Worm (Caenorhabditis elegans) whole organism, young adult: ENCODE measurements around the gene knl-3.

Source experiments
- F23B12.7 ChIP-seq: sonication (generic microtip); optimal IDR thresholded peaks from 2 replicates; lab custom pipeline; 2017; ENCODE audit warnings: missing genetic modification characterization, mild to moderate bottlenecking, missing compliant biosample characterization, antibody characterized with exemption, moderate library complexity; ENCODE audit not compliant: insufficient read depth
- F33H1.4 ChIP-seq: fragments of 200-800 bp; sonication (Bioruptor generic); IDR thresholded peaks from 2 replicates; pipeline ENCODE4 v1.3.6; 2022; ENCODE audit warnings: missing genetic modification reagents, missing genetic modification characterization, missing compliant biosample characterization
- F57A8.1 ChIP-seq: fragments of 200-800 bp; sonication (Bioruptor generic); optimal IDR thresholded peaks from 2 replicates; lab custom pipeline; 2018; ENCODE audit warnings: mild to moderate bottlenecking, missing genetic modification characterization, moderate library complexity, missing compliant biosample characterization
- Y56A3A.18 ChIP-seq: fragments of 200-800 bp; sonication (Bioruptor generic); IDR thresholded peaks from 2 replicates; pipeline ENCODE4 v1.3.6; 2022; ENCODE audit warnings: missing genetic modification reagents, missing genetic modification characterization, missing compliant biosample characterization
- akir-1 ChIP-seq: fragments of 200-800 bp; sonication (Bioruptor generic); optimal IDR thresholded peaks from 2 replicates; lab custom pipeline; 2018; ENCODE audit warnings: mild to moderate bottlenecking, missing genetic modification characterization, moderate library complexity, missing compliant biosample characterization
- aptf-2 ChIP-seq: fragments of 200-800 bp; sonication (Bioruptor generic); conservative IDR thresholded peaks from 2 replicates; pipeline ENCODE4 v1.3.6; 2022; ENCODE audit warnings: missing genetic modification reagents, missing genetic modification characterization, missing compliant biosample characterization
- cebp-1 ChIP-seq, 2 experiments: fragments of 200-800 bp in 1 of 2; sonication (Bioruptor generic) in 1 of 2; sonication (generic microtip) in 1 of 2; IDR thresholded peaks in 1 of 2; optimal IDR thresholded peaks in 1 of 2; 2 replicates each; pipeline versions ENCODE4 v1.3.6 to Lab custom; 2017 to 2022; ENCODE audit warnings: missing compliant biosample characterization in 2 of 2, missing genetic modification characterization in 2 of 2, mild to moderate bottlenecking in 1 of 2, missing genetic modification reagents in 1 of 2, moderate library complexity in 1 of 2
- ceh-100 ChIP-seq: fragments of 200-800 bp; sonication (Bioruptor generic); IDR thresholded peaks from 2 replicates; pipeline ENCODE4 v1.3.6; 2022; ENCODE audit warnings: missing genetic modification reagents, missing genetic modification characterization, missing compliant biosample characterization
- ceh-27 ChIP-seq: fragments of 200-800 bp; sonication (Bioruptor generic); optimal IDR thresholded peaks from 2 replicates; lab custom pipeline; 2018; ENCODE audit warnings: mild to moderate bottlenecking, missing genetic modification characterization, moderate library complexity, missing compliant biosample characterization
- ceh-40 ChIP-seq: fragments of 200-800 bp; sonication (Bioruptor generic); IDR thresholded peaks from 2 replicates; pipeline ENCODE4 v1.3.6; 2022; ENCODE audit warnings: missing genetic modification characterization, missing compliant biosample characterization
- ceh-79 ChIP-seq: sonication (generic microtip); optimal IDR thresholded peaks from 2 replicates; lab custom pipeline; 2017; ENCODE audit warnings: mild to moderate bottlenecking, missing genetic modification characterization, missing compliant biosample characterization
- dox-1 ChIP-seq: fragments of 200-800 bp; sonication (Bioruptor generic); IDR thresholded peaks from 2 replicates; pipeline ENCODE4 v1.3.6; 2022; ENCODE audit warnings: missing genetic modification reagents, missing genetic modification characterization, missing compliant biosample characterization
- dpff-1 ChIP-seq: sonication (generic microtip); optimal IDR thresholded peaks from 2 replicates; lab custom pipeline; 2017; ENCODE audit warnings: mild to moderate bottlenecking, missing genetic modification characterization, missing compliant biosample characterization
- efl-1 ChIP-seq: fragments of 150-350 bp; optimal IDR thresholded peaks from 2 replicates; lab custom pipeline; 2014; ENCODE audit warnings: missing biosample characterization, missing genetic modification reagents, missing genetic modification characterization
- egl-44 ChIP-seq: fragments of 200-800 bp; sonication (Bioruptor generic); IDR thresholded peaks from 2 replicates; pipeline ENCODE4 v1.3.6; 2022; ENCODE audit warnings: missing genetic modification reagents, missing genetic modification characterization, missing compliant biosample characterization
- hlh-12 ChIP-seq: sonication (generic microtip); optimal IDR thresholded peaks from 2 replicates; lab custom pipeline; 2016; ENCODE audit warnings: missing genetic modification characterization, missing compliant biosample characterization
- hsf-1 ChIP-seq: fragments of 200-800 bp; sonication (Bioruptor generic); IDR thresholded peaks from 2 replicates; pipeline ENCODE4 v1.3.6; 2022; ENCODE audit warnings: missing genetic modification reagents, missing genetic modification characterization, missing compliant biosample characterization
- let-526 ChIP-seq: fragments of 200-800 bp; sonication (Bioruptor generic); IDR thresholded peaks from 2 replicates; pipeline ENCODE4 v1.3.6; 2022; ENCODE audit warnings: missing genetic modification reagents, missing genetic modification characterization, missing compliant biosample characterization
- lin-35 ChIP-seq, 3 experiments: fragments of 150-350 bp in 2 of 3; sonication (generic microtip) in 1 of 3; optimal IDR thresholded peaks; 2 replicates each; lab custom pipeline; 2014 to 2018; ENCODE audit warnings: missing biosample characterization in 3 of 3, missing genetic modification characterization in 3 of 3, missing genetic modification reagents in 3 of 3
- lin-54 ChIP-seq: fragments of 200-800 bp; sonication (Bioruptor generic); optimal IDR thresholded peaks from 2 replicates; lab custom pipeline; 2018; ENCODE audit warnings: mild to moderate bottlenecking, missing genetic modification characterization, missing compliant biosample characterization
- lsl-1 ChIP-seq: fragments of 200-800 bp; sonication (Bioruptor generic); optimal IDR thresholded peaks from 2 replicates; lab custom pipeline; 2018; ENCODE audit warnings: mild to moderate bottlenecking, missing genetic modification characterization, moderate library complexity, missing compliant biosample characterization
- mel-28 ChIP-seq: sonication (generic microtip); optimal IDR thresholded peaks from 2 replicates; lab custom pipeline; 2016; ENCODE audit warnings: borderline replicate concordance, mild to moderate bottlenecking, missing genetic modification characterization, missing compliant biosample characterization
- mxl-1 ChIP-seq: sonication (generic microtip); optimal IDR thresholded peaks from 2 replicates; lab custom pipeline; 2016; ENCODE audit warnings: missing genetic modification characterization, missing compliant biosample characterization
- nfya-2 ChIP-seq: fragments of 200-800 bp; sonication (Bioruptor generic); IDR thresholded peaks from 2 replicates; pipeline ENCODE4 v1.3.6; 2022; ENCODE audit warnings: missing genetic modification reagents, missing genetic modification characterization, missing compliant biosample characterization
- nhr-27 ChIP-seq: fragments of 200-800 bp; sonication (Bioruptor generic); optimal IDR thresholded peaks from 2 replicates; lab custom pipeline; 2018; ENCODE audit warnings: mild to moderate bottlenecking, missing genetic modification characterization, moderate library complexity, missing compliant biosample characterization
- nhr-80 ChIP-seq: sonication (generic microtip); optimal IDR thresholded peaks from 2 replicates; lab custom pipeline; 2016; ENCODE audit warnings: missing genetic modification characterization, missing compliant biosample characterization
- rec-8 ChIP-seq, 2 experiments: sonication (generic microtip); optimal IDR thresholded peaks; 2 replicates each; lab custom pipeline; 2016; ENCODE audit warnings: mild to moderate bottlenecking in 2 of 2, missing genetic modification characterization in 2 of 2, missing genetic modification reagents in 2 of 2, missing genotype in 2 of 2, missing biosample characterization in 1 of 2, missing compliant biosample characterization in 1 of 2, moderate library complexity in 1 of 2
- snpc-1.3 ChIP-seq: sonication (generic microtip); optimal IDR thresholded peaks from 2 replicates; lab custom pipeline; 2017; ENCODE audit warnings: missing genetic modification characterization, mild to moderate bottlenecking, missing compliant biosample characterization, antibody characterized with exemption, moderate library complexity, missing genotype, missing genetic modification reagents; ENCODE audit not compliant: insufficient read depth
- sptf-2 ChIP-seq: fragments of 200-800 bp; sonication (Bioruptor generic); optimal IDR thresholded peaks from 2 replicates; lab custom pipeline; 2018; ENCODE audit warnings: mild to moderate bottlenecking, missing genetic modification characterization, missing compliant biosample characterization
- tbx-9 ChIP-seq: sonication (generic microtip); optimal IDR thresholded peaks from 2 replicates; lab custom pipeline; 2016; ENCODE audit warnings: borderline replicate concordance, missing genetic modification characterization, inconsistent platforms, missing compliant biosample characterization
- zfh-2 ChIP-seq: fragments of 200-800 bp; sonication (Bioruptor generic); conservative IDR thresholded peaks from 2 replicates; pipeline ENCODE4 v1.3.6; 2022; ENCODE audit warnings: missing genetic modification reagents, missing genetic modification characterization, missing compliant biosample characterization
- ztf-25 ChIP-seq: fragments of 200-800 bp; sonication (Bioruptor generic); IDR thresholded peaks from 2 replicates; pipeline ENCODE4 v1.3.6; 2022; ENCODE audit warnings: missing genetic modification reagents, missing genetic modification characterization, missing compliant biosample characterization

Gene knl-3

DNA sequence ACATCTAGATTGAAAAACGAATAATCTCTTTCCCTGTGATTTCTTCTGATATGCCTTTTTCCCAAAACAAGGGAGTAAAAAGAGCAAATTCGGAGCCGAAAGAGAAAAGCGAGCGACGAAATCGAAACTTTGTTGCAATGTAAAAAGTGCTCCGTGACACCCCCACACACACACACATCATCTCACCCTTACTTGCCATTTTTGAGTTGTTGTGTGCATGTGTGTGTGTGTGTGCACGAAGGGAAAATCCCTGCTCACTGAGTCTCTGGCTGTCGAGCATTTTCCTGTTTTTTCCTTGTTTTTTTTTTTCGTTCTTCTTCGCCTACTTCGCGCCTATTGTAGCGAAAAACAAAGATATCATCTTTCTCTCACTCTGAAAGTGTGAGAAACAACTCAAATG lies 18.0 kb downstream of the knl-3 start:
- TF ChIP-seq mxl-1 (tag; lab: Kevin White, UChicago), result no peak
- no peak for TF ChIP-seq hlh-12 (tag; lab: Kevin White, UChicago)
- no peak for TF ChIP-seq dox-1 (GFP tag; lab: Robert Waterston, UW)
- TF ChIP-seq, all 124 proteins: peak for 0

DNA sequence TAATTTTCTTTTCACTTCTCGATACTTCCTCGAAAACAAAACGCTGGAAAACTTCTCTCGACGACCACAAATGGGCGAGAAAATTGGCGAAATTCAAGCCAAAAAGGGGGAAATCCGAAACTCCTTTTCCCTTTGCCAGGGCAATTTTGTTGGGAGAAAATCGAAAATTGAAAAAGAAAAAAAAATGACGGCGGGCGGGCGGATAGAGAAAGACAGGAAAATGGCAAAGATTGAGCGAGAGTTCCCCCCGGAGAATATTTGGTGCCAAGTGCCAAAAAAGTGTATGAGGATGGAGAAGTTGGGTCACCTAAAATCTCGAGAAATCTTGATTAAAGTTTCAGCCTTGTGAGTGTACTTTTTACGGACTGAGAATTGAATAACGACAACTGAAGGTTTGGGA lies 19.3 kb downstream of the knl-3 start:
- peak; percentile 34; the same call in 1 of the 2 replicates for TF ChIP-seq zfh-2
- TF ChIP-seq dpff-1, result no peak

- TF ChIP-seq aptf-2 (GFP tag; lab: Robert Waterston, UW), result no peak
- TF ChIP-seq cebp-1 (GFP tag; IDR thresholded peaks at IDR 0.05; lab: Robert Waterston, UW), result no peak
- peak; percentile 26 for TF ChIP-seq cebp-1 (tag; optimal IDR thresholded peaks at IDR 0.05; lab: Kevin White, UChicago)
- TF ChIP-seq ceh-100, result no peak
Observed at ce11 chrV:1889996-1890395, 21.0 kb downstream of the knl-3 start.

- TF ChIP-seq lin-54 (peak; percentile 61), akir-1 (GFP tag; lab: Kevin White, UChicago) (no peak), let-526 (no peak), efl-1 (GFP tag; lab: Kevin White, UChicago) (peak; percentile 69), mel-28 (tag; lab: Kevin White, UChicago) (no peak), lsl-1 (GFP tag; lab: Kevin White, UChicago) (peak; percentile 16), Y56A3A.18 (GFP tag; lab: Robert Waterston, UW) (no peak), nhr-80 (tag; lab: Kevin White, UChicago) (no peak), F23B12.7 (tag; lab: Kevin White, UChicago) (peak; percentile 13), tbx-9 (tag; lab: Kevin White, UChicago) (no peak), cebp-1 (GFP tag; IDR thresholded peaks at IDR 0.05; lab: Robert Waterston, UW) (no peak), cebp-1 (tag; optimal IDR thresholded peaks at IDR 0.05; lab: Kevin White, UChicago) (peak; percentile 53), ceh-40 (GFP tag; lab: Robert Waterston, UW) (no peak), ceh-27 (GFP tag; lab: Kevin White, UChicago) (no peak), nhr-27 (no peak), lin-35 (GFP tag; optimal IDR thresholded peaks at IDR 0.05; lab: Kevin White, UChicago) (peak in 1 of 3 experiments; percentile 32)
Observed at ce11 chrV:1892567-1893277, 23.7 kb downstream of the knl-3 start, which contains the start of gene zig-11. Gene zig-11 (minus strand): TSS chrV:1892939.

- TF ChIP-seq snpc-1.3 (tag; lab: Kevin White, UChicago) (no peak), ceh-79 (tag; lab: Kevin White, UChicago) (no peak), mxl-1 (tag; lab: Kevin White, UChicago) (no peak), F57A8.1 (no peak), hsf-1 (GFP tag; lab: Robert Waterston, UW) (no peak), egl-44 (GFP tag; lab: Robert Waterston, UW) (no peak), sptf-2 (GFP tag; lab: Kevin White, UChicago) (no peak), ztf-25 (GFP tag; lab: Robert Waterston, UW) (no peak), nfya-2 (no peak), rec-8 (tag; optimal IDR thresholded peaks at IDR 0.05; lab: Kevin White, UChicago) (no peak), F33H1.4 (GFP tag; lab: Robert Waterston, UW) (no peak)
Observed at ce11 chrV:1895483-1895882, 26.5 kb downstream of the knl-3 start, which contains the start of gene nphp-2. Gene nphp-2 (plus strand): TSS chrV:1895783.
